Worm (Caenorhabditis elegans): Measurements from ENCODE around the gene nhr-26.

DNA sequence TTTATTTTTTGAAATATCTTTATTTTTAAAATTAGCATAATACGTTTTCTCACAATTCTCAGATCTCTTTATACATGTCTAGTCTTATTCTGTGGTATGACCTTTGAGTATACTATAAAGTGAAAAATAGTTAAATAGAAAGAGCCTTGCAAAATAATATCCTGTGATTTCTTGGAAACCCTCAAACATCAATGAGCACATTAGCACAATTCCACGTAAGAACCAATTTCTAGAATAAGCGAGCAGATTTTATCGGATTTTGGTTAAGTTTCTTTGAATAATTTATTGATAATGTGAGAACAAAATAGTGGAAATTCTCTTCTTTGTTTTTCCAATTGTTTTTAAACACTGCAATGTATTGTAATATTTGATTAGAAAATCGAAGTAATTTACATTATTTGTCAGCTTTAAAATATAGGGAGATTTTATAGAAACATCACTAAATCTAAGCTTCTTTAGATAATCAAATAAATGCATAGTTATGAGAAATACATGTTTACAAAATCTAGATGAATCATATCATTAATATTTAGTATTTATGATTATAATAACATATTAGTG is 31.2 kb downstream of the nhr-26 start:
- TF ChIP-seq rnt-1 (tag; optimal IDR thresholded peaks at IDR 0.05) (no peak), eyg-1 (tag; optimal IDR thresholded peaks at IDR 0.05) (no peak), pha-4 (tag; optimal IDR thresholded peaks at IDR 0.05) (no peak), lin-11 (tag; optimal IDR thresholded peaks at IDR 0.05) (no peak)
